Fruit fly (Drosophila melanogaster): ENCODE measurements around the gene Pus10.

Gene Pus10

dm6 chr2L:106540-106939, 48.6 kb downstream of the Pus10 start, which contains the start of the genes Nhe1 and Sam-S (continued):
- TF ChIP-seq CG15011 (GFP tag; optimal IDR thresholded peaks at IDR 0.05) (no peak), caup (GFP tag; optimal IDR thresholded peaks at IDR 0.05; ENCODE audit: severe bottlenecking) (no peak), CG6854 (GFP tag; optimal IDR thresholded peaks at IDR 0.05) (no peak), Bteb2 (GFP tag; optimal IDR thresholded peaks at IDR 0.05) (no peak), CG13287 (GFP tag; IDR thresholded peaks at IDR 0.05; ENCODE audit: partially characterized antibody) (peak; percentile 54), nom (GFP tag; optimal IDR thresholded peaks at IDR 0.05) (no peak), CG4617 (GFP tag; optimal IDR thresholded peaks at IDR 0.05; ENCODE audit: borderline replicate concordance) (peak; percentile 38), knrl (GFP tag; IDR thresholded peaks at IDR 0.05; ENCODE audit: partially characterized antibody) (no peak), NC2α (GFP tag; optimal IDR thresholded peaks at IDR 0.05) (no peak), danr (GFP tag; IDR thresholded peaks at IDR 0.05) (no peak), CG16813 (GFP tag; IDR thresholded peaks at IDR 0.05; ENCODE audit: partially characterized antibody) (no peak), CG31365 (tag; optimal IDR thresholded peaks at IDR 0.05) (no peak), tx (GFP tag; optimal IDR thresholded peaks at IDR 0.05) (no peak), CG11247 (GFP tag; IDR thresholded peaks at IDR 0.05) (no peak), p53 (GFP tag; optimal IDR thresholded peaks at IDR 0.05) (no peak), Hand (GFP tag; optimal IDR thresholded peaks at IDR 0.05) (no peak), Ets97D (GFP tag; optimal IDR thresholded peaks at IDR 0.05) (peak; percentile 6), nerfin-2 (GFP tag; IDR thresholded peaks at IDR 0.05; ENCODE audit: partially characterized antibody) (0 out of 2 replicates have a peak, but pooled peaks have one; percentile 39), MBD-R2 (GFP tag; IDR thresholded peaks at IDR 0.05) (peak; percentile 44; the same call in 1 of the 2 replicates), CG5953 (GFP tag; IDR thresholded peaks at IDR 0.05) (no peak), CG6791 (GFP tag; IDR thresholded peaks at IDR 0.05; ENCODE audit: partially characterized antibody) (0 out of 3 replicates have a peak, but pooled peaks have one; percentile 27), CG15269 (tag; optimal IDR thresholded peaks at IDR 0.05) (no peak), CG14014 (GFP tag; IDR thresholded peaks at IDR 0.05) (no peak), E2f2 (GFP tag; IDR thresholded peaks at IDR 0.05) (peak; percentile 89), CG10209 (GFP tag; optimal IDR thresholded peaks at IDR 0.05) (no peak), CG11085 (GFP tag; IDR thresholded peaks at IDR 0.05) (no peak), Fer3 (tag; optimal IDR thresholded peaks at IDR 0.05) (no peak), CG7786 (GFP tag; optimal IDR thresholded peaks at IDR 0.05) (no peak), CG14710 (tag; optimal IDR thresholded peaks at IDR 0.05) (no peak), CG7839 (tag; optimal IDR thresholded peaks at IDR 0.05) (no peak), MESR4 (GFP tag; optimal IDR thresholded peaks at IDR 0.05) (peak; percentile 83), pzg (GFP tag; optimal IDR thresholded peaks at IDR 0.05) (peak; percentile 40), sens-2 (GFP tag; IDR thresholded peaks at IDR 0.05) (no peak), ato (GFP tag; IDR thresholded peaks at IDR 0.05; ENCODE audit: partially characterized antibody) (no peak), wdn (GFP tag; IDR thresholded peaks at IDR 0.05) (no peak), lov (optimal IDR thresholded peaks at IDR 0.05) (no peak), lov (GFP tag; IDR thresholded peaks at IDR 0.05) (no peak), CG17359 (tag; optimal IDR thresholded peaks at IDR 0.05) (no peak), ro (GFP tag; IDR thresholded peaks at IDR 0.05) (no peak), stwl (tag; optimal IDR thresholded peaks at IDR 0.05) (peak; percentile 8), run (tag; optimal IDR thresholded peaks at IDR 0.05) (no peak), ara (GFP tag; IDR thresholded peaks at IDR 0.05) (no peak), NC2β (GFP tag; optimal IDR thresholded peaks at IDR 0.05) (no peak), gt (GFP tag; IDR thresholded peaks at IDR 0.05) (no peak), twi (tag; optimal IDR thresholded peaks at IDR 0.05) (peak; percentile 15), Sry-δ (GFP tag; optimal IDR thresholded peaks at IDR 0.05) (peak; percentile 22), Dll (GFP tag; IDR thresholded peaks at IDR 0.05; ENCODE audit: partially characterized antibody) (peak; percentile 43; the same call in 1 of the 4 replicates), zfh1 (GFP tag; IDR thresholded peaks at IDR 0.05) (no peak), CG8388 (GFP tag; optimal IDR thresholded peaks at IDR 0.05) (no peak), CG12744 (GFP tag; optimal IDR thresholded peaks at IDR 0.05) (no peak), trh (GFP tag; optimal IDR thresholded peaks at IDR 0.05) (no peak)

All from whole organism, embryonic.